Fruit fly (Drosophila melanogaster) Kc167 (cell line): ENCODE data around the gene ATPsynepsilonL.

ENCODE experiments used
- Myc ChIP-seq: fragments of >200 bp; optimal IDR thresholded peaks from 2 replicates; lab custom pipeline; 2017; ENCODE audit warnings: missing external identifiers
- Sin3A ChIP-seq: fragments of >200 bp; optimal IDR thresholded peaks from 2 replicates; lab custom pipeline; 2018; ENCODE audit warnings: missing external identifiers
- h ChIP-seq: fragments of >200 bp; optimal IDR thresholded peaks from 3 replicates; lab custom pipeline; 2018; ENCODE audit warnings: missing external identifiers
- insv ChIP-seq: fragments of >200 bp; optimal IDR thresholded peaks from 3 replicates; lab custom pipeline; 2018; ENCODE audit warnings: missing external identifiers
- psq ChIP-seq: fragments of >200 bp; optimal IDR thresholded peaks from 2 replicates; lab custom pipeline; 2017; ENCODE audit warnings: missing external identifiers
- ttk ChIP-seq: sonication (Bioruptor generic); optimal IDR thresholded peaks from 2 replicates; lab custom pipeline; 2017; ENCODE audit warnings: missing external identifiers

dm6 chr3R:10106796-10107195 lies 14.8 kb upstream of the ATPsynepsilonL start:
- no peak for TF ChIP-seq psq (lab: Kevin White, UChicago)
- TF ChIP-seq ttk, result no peak
- TF ChIP-seq insv (lab: Kevin White, UChicago), result no peak
- TF ChIP-seq h (lab: Kevin White, UChicago), result no peak
- TF ChIP-seq Myc (lab: Kevin White, UChicago), result no peak
- TF ChIP-seq Sin3A (lab: Kevin White, UChicago), result no peak
